Worm (Caenorhabditis elegans) whole organism, late embryonic: ENCODE results near the gene R07C3.3.

ENCODE experiments used
- ceh-45 ChIP-seq: fragments of 200-800 bp; sonication (Bioruptor generic); IDR thresholded peaks from 2 replicates; pipeline ENCODE4 v1.3.6; 2022; ENCODE audit warnings: missing genetic modification reagents, missing genetic modification characterization, missing compliant biosample characterization
- elt-2 ChIP-seq: sonication (generic microtip); optimal IDR thresholded peaks from 2 replicates; lab custom pipeline; 2016; ENCODE audit warnings: missing genetic modification reagents, missing genetic modification characterization, missing compliant biosample characterization
- fkh-10 ChIP-seq: fragments of 150-350 bp; optimal IDR thresholded peaks from 2 replicates; lab custom pipeline; 2014; ENCODE audit warnings: missing biosample characterization, missing genetic modification reagents, missing genetic modification characterization
- hlh-15 ChIP-seq: sonication (generic microtip); optimal IDR thresholded peaks from 2 replicates; lab custom pipeline; 2016; ENCODE audit warnings: missing genetic modification characterization, missing compliant biosample characterization
- madf-2 ChIP-seq: sonication (generic microtip); optimal IDR thresholded peaks from 2 replicates; lab custom pipeline; 2017; ENCODE audit warnings: missing genetic modification characterization, missing compliant biosample characterization
- nfya-1 ChIP-seq: sonication (generic microtip); optimal IDR thresholded peaks from 2 replicates; lab custom pipeline; 2017; ENCODE audit warnings: missing genetic modification characterization, mild to moderate bottlenecking, missing compliant biosample characterization, antibody characterized with exemption, moderate library complexity
- nhr-11 ChIP-seq: fragments of 150-350 bp; optimal IDR thresholded peaks from 2 replicates; lab custom pipeline; 2014; ENCODE audit warnings: missing biosample characterization, missing genetic modification characterization
- pag-3 ChIP-seq: sonication (generic microtip); optimal IDR thresholded peaks from 2 replicates; lab custom pipeline; 2016; ENCODE audit warnings: missing compliant biosample characterization, missing genetic modification characterization, borderline replicate concordance
- pha-2 ChIP-seq: sonication (generic microtip); optimal IDR thresholded peaks from 2 replicates; lab custom pipeline; 2017; ENCODE audit warnings: mild to moderate bottlenecking, missing genetic modification characterization, missing compliant biosample characterization
- pha-4 ChIP-seq: fragments of 150-350 bp; optimal IDR thresholded peaks from 2 replicates; lab custom pipeline; 2018; ENCODE audit warnings: missing biosample characterization, missing genetic modification reagents, missing genetic modification characterization
- pqm-1 ChIP-seq: sonication (generic microtip); optimal IDR thresholded peaks from 2 replicates; lab custom pipeline; 2016; ENCODE audit warnings: missing genetic modification characterization, missing compliant biosample characterization
- syd-9 ChIP-seq: sonication (generic microtip); optimal IDR thresholded peaks from 2 replicates; lab custom pipeline; 2016; ENCODE audit warnings: mild to moderate bottlenecking, missing genetic modification characterization, moderate library complexity, missing compliant biosample characterization

DNA sequence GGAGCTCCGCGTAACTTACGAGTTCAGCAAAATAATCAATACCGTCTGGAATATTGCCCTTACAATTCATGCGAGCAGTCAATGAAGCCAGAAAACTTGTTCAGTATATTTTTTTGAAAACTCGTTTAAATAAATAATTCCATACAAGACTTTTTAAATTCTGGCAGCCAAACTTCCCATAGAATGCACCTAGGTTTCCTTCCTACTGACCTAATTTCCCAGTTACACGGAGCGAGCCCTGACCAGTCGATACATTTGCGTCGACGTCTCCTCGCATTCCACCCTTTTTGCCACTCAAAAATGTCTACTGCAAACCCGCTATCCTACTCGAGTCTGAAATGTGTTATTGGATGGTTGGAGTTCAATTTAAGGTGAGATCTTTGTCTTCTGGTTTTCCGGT lies 21.3 kb upstream of the R07C3.3 start, which contains the start of gene fbxc-30:
- TF ChIP-seq pha-4 (no peak), pag-3 (tag; lab: Kevin White, UChicago) (no peak), madf-2 (tag; lab: Kevin White, UChicago) (no peak), nhr-11 (no peak), pqm-1 (tag; lab: Kevin White, UChicago) (no peak), elt-2 (tag; lab: Kevin White, UChicago) (no peak), fkh-10 (GFP tag; lab: Kevin White, UChicago) (no peak), nfya-1 (tag; lab: Kevin White, UChicago) (no peak), pha-2 (tag; lab: Kevin White, UChicago) (no peak), ceh-45 (GFP tag; lab: Robert Waterston, UW) (no peak), hlh-15 (tag; lab: Kevin White, UChicago) (no peak), syd-9 (no peak)
